Fruit fly (Drosophila melanogaster): Measurements from ENCODE around the gene RpS19b.

DNA sequence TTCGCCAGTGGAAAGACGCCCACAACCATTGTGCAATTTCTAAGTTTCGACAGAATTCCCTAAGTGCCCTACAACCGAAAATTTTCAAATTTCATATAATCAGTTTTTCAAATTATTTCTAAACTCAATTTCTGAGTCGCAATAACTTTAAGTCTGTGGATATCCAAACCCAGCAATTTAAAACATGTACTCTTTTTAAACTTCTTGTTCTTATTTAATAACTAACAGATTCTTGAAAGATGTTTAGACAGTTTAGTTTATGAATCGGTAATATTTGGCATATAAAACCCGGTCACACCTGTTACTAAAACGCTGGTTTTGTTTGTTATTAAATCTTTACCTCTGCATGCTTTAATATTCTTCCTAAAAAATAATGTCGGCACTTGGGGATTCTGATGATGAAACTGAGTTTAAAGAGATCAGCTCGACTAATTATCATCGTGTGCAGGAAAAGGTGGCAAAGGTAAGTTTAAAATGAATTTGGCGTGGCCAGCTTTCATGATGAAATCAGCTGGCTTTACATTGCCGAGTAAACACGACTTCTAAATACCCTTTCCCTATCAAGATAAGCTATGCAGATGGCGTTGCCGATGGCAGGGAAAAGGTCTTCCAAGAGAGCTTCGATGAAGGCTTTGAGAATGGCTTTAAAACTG, 4.3 kb downstream of the RpS19b start, which contains the start of the genes CG43998, CG43999 and CG31142:
- TF ChIP-seq psq (optimal IDR thresholded peaks at IDR 0.05) (no peak), Sin3A (optimal IDR thresholded peaks at IDR 0.05) (no peak), Myc (optimal IDR thresholded peaks at IDR 0.05) (no peak)

Data from Kc167 (cell line).